Worm (Caenorhabditis elegans): ENCODE data around the gene mam-4.
A peak's percentile ranks its signal among the peaks of the same experiment; 100 is the strongest.

Gene mam-4

ce11 chrV:11265482-11265881 is 17.5 kb downstream of the mam-4 start, which contains the start of gene cln-3.1 (continued):
- TF ChIP-seq unc-62 (GFP tag; optimal IDR thresholded peaks at IDR 0.05 in 1 of 2), result peak in 1 of 2 experiments; percentile 10
- TF ChIP-seq unc-62 (tag; optimal IDR thresholded peaks at IDR 0.05), result no peak
- TF ChIP-seq ztf-7 (tag; optimal IDR thresholded peaks at IDR 0.05), result no peak
- TF ChIP-seq hif-1 (tag; optimal IDR thresholded peaks at IDR 0.05), result no peak
- no peak for TF ChIP-seq skn-1 (tag; optimal IDR thresholded peaks at IDR 0.05)
- no peak for TF ChIP-seq mdt-29 (GFP tag; IDR thresholded peaks at IDR 0.05)

ce11 chrV:11266681-11267080 is 18.7 kb downstream of the mam-4 start, which contains the start of gene str-116:
Gene str-116 (plus strand): TSS chrV:11266981.
- TF ChIP-seq lin-29 (GFP tag; IDR thresholded peaks at IDR 0.05) (no peak), snpc-4 (tag; optimal IDR thresholded peaks at IDR 0.05) (no peak), spr-1 (tag; optimal IDR thresholded peaks at IDR 0.05) (no peak), madf-9 (GFP tag; conservative IDR thresholded peaks at IDR 0.05) (no peak)

- TF ChIP-seq daf-8 (GFP tag; IDR thresholded peaks at IDR 0.05), result no peak
- TF ChIP-seq lir-3 (tag; optimal IDR thresholded peaks at IDR 0.05), result no peak
- TF ChIP-seq Y5F2A.4 (GFP tag; optimal IDR thresholded peaks at IDR 0.05), result no peak
- no peak for TF ChIP-seq Y75B8A.6 (GFP tag; IDR thresholded peaks at IDR 0.05)
- TF ChIP-seq dpl-1 (GFP tag; optimal IDR thresholded peaks at IDR 0.05), result no peak
- no peak for TF ChIP-seq duxl-1 (tag; optimal IDR thresholded peaks at IDR 0.05; ENCODE audit: poor library complexity)
- TF ChIP-seq ceh-82 (tag; optimal IDR thresholded peaks at IDR 0.05), result no peak
- no peak for TF ChIP-seq lim-7 (GFP tag; IDR thresholded peaks at IDR 0.05)
Observed at ce11 chrV:11268791-11269190, 20.8 kb downstream of the mam-4 start, which contains the start of gene str-115. Gene str-115 (plus strand): TSS chrV:11269091.

- TF ChIP-seq saeg-2 (GFP tag; IDR thresholded peaks at IDR 0.05) (no peak), lin-29 (GFP tag; IDR thresholded peaks at IDR 0.05) (no peak), hlh-11 (tag; optimal IDR thresholded peaks at IDR 0.05) (no peak), F26F4.8 (GFP tag; conservative IDR thresholded peaks at IDR 0.05) (no peak), mdl-1 (tag; optimal IDR thresholded peaks at IDR 0.05) (no peak), nhr-42 (GFP tag; IDR thresholded peaks at IDR 0.05) (no peak), madf-9 (GFP tag; conservative IDR thresholded peaks at IDR 0.05) (no peak), mep-1 (tag; optimal IDR thresholded peaks at IDR 0.05) (no peak), daf-19 (GFP tag; conservative IDR thresholded peaks at IDR 0.05) (no peak), F10B5.3 (tag; optimal IDR thresholded peaks at IDR 0.05) (no peak)
Observed at ce11 chrV:11271051-11271450, 23.1 kb downstream of the mam-4 start, which contains the start of gene clec-222. Gene clec-222 (plus strand): TSS chrV:11271351.

ce11 chrV:11272848-11273247 is 24.9 kb downstream of the mam-4 start, which contains the start of gene clec-223:
Gene clec-223 (plus strand): TSS chrV:11273148.
- no peak for TF ChIP-seq daf-12 (tag; optimal IDR thresholded peaks at IDR 0.05)
- TF ChIP-seq arid-1 (GFP tag; conservative IDR thresholded peaks at IDR 0.05), result no peak
- TF ChIP-seq ztf-7 (tag; optimal IDR thresholded peaks at IDR 0.05), result no peak
- TF ChIP-seq lim-7 (GFP tag; IDR thresholded peaks at IDR 0.05), result no peak
- no peak for TF ChIP-seq daf-16 (GFP tag; optimal IDR thresholded peaks at IDR 0.05)
- no peak for TF ChIP-seq daf-16 (tag; optimal IDR thresholded peaks at IDR 0.05)
- no peak for TF ChIP-seq vab-7 (GFP tag; IDR thresholded peaks at IDR 0.05)
- no peak for TF ChIP-seq dmd-8 (GFP tag; IDR thresholded peaks at IDR 0.05)
- no peak for TF ChIP-seq Y48G9A.11 (GFP tag; IDR thresholded peaks at IDR 0.05)
- TF ChIP-seq dmd-6 (GFP tag; IDR thresholded peaks at IDR 0.05), result no peak
- TF ChIP-seq tra-1 (GFP tag; IDR thresholded peaks at IDR 0.05), result no peak
- TF ChIP-seq snpc-1.2 (GFP tag; IDR thresholded peaks at IDR 0.05), result no peak
- TF ChIP-seq ceh-82 (tag; optimal IDR thresholded peaks at IDR 0.05), result no peak
- no peak for TF ChIP-seq ZK546.5 (tag; optimal IDR thresholded peaks at IDR 0.05)
